Worm (Caenorhabditis elegans): ENCODE data around the gene str-73.

The str-73 gene

DNA sequence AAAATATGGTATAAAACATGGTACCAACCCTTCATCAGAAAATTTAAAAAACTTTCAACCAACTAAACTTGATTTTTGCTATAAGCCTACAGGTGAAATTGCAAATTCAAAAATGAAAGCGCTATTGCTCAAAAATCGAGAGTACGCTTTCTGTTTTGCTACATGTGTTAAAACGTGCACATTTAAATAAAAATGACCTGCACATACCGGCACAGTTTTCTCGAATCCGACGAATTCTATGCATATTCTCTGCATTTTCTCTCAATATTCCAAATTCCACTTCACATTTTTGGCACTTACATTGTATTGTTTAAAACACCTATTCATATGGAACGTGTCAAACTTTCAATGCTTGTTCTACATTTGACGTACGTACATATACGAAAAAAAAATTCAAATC, 19.5 kb upstream of the str-73 start, which contains the start of gene srh-145:
srh-145 (plus strand) TSS at position 193 of the 400 bp plus-strand sequence.
- TF ChIP-seq C38D4.7 (GFP tag; optimal IDR thresholded peaks at IDR 0.05) (no peak), rnt-1 (tag; optimal IDR thresholded peaks at IDR 0.05) (no peak), F13H6.1 (tag; optimal IDR thresholded peaks at IDR 0.05) (no peak), K09A11.1 (tag; optimal IDR thresholded peaks at IDR 0.05; ENCODE audit: insufficient read depth) (no peak), ceh-34 (tag; optimal IDR thresholded peaks at IDR 0.05) (no peak), Y22D7AL.16 (tag; optimal IDR thresholded peaks at IDR 0.05) (no peak), nhr-11 (tag; optimal IDR thresholded peaks at IDR 0.05) (no peak), unc-55 (GFP tag; optimal IDR thresholded peaks at IDR 0.05) (no peak), ceh-14 (tag; optimal IDR thresholded peaks at IDR 0.05) (no peak), gmeb-2 (tag; optimal IDR thresholded peaks at IDR 0.05) (no peak), ceh-45 (GFP tag; IDR thresholded peaks at IDR 0.05) (no peak), ztf-16 (tag; optimal IDR thresholded peaks at IDR 0.05) (no peak), pha-2 (tag; optimal IDR thresholded peaks at IDR 0.05) (no peak), eyg-1 (tag; optimal IDR thresholded peaks at IDR 0.05) (no peak), sdc-2 (tag; optimal IDR thresholded peaks at IDR 0.05) (no peak), madf-2 (tag; optimal IDR thresholded peaks at IDR 0.05) (no peak), dve-1 (tag; optimal IDR thresholded peaks at IDR 0.05) (no peak)

DNA sequence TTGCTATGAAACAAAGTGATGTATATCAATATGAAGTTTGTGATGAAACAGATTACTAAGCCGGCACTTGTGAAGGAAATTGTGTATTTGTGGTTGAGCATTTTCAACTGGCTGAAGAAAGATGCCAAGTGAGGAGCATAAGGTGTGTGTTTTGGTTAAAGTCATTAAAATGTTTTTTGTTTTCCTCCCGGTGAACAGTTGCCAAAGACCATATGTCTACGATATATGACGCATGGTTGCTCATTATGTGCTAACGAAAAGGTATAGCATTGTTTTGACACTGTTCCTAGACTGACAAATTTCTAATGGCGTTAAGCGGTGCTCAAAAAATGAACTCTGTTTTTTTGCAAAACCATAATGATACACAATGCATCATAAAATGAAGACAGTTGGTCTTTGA, 13.0 kb upstream of the str-73 start, which contains the start of gene str-55:
str-55 (minus strand) TSS at position 101 of the 400 bp plus-strand sequence.
- TF ChIP-seq che-1 (tag; optimal IDR thresholded peaks at IDR 0.05) = no peak
- no peak for TF ChIP-seq ceh-45 (GFP tag; IDR thresholded peaks at IDR 0.05)
- TF ChIP-seq ceh-24 (tag; optimal IDR thresholded peaks at IDR 0.05) = no peak
- no peak for TF ChIP-seq ceh-9 (tag; optimal IDR thresholded peaks at IDR 0.05)
- TF ChIP-seq T23F11.4 (GFP tag; optimal IDR thresholded peaks at IDR 0.05) = no peak
- no peak for TF ChIP-seq ceh-22 (tag; optimal IDR thresholded peaks at IDR 0.05)
- no peak for TF ChIP-seq unc-86 (tag; optimal IDR thresholded peaks at IDR 0.05)
- no peak for TF ChIP-seq C08G9.2 (tag; optimal IDR thresholded peaks at IDR 0.05)
- no peak for TF ChIP-seq ama-1 (optimal IDR thresholded peaks at IDR 0.05)
- TF ChIP-seq rnt-1 (tag; optimal IDR thresholded peaks at IDR 0.05) = no peak
- no peak for TF ChIP-seq ztf-16 (tag; optimal IDR thresholded peaks at IDR 0.05)
- TF ChIP-seq F13H6.1 (tag; optimal IDR thresholded peaks at IDR 0.05) = no peak

DNA sequence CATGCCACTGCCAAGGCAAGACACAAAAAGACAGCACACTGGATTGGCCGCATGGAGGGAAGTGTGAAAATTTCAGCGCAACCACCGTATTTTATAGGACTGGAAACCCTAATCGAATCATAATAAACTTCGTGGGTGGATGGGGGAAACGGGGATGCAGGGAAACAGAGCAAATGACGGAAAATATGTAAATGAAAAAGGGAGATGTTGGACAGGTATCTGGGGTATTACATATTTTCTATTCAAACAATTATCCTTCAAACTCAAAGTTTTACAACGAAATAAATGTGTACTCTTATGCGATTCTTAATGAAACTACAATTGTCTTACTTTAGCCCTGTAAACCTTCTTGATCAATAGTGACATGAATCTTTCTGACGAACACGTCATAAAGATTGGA, 10.3 kb upstream of the str-73 start, which contains the start of gene F26D2.16:
F26D2.16 (minus strand) TSS at position 101 of the 400 bp plus-strand sequence.
- TF ChIP-seq ceh-48 (tag; optimal IDR thresholded peaks at IDR 0.05) = no peak
- TF ChIP-seq unc-3 (GFP tag; conservative IDR thresholded peaks at IDR 0.05) = no peak
- no peak for TF ChIP-seq unc-3 (tag; optimal IDR thresholded peaks at IDR 0.05)
- TF ChIP-seq ceh-30 (tag; optimal IDR thresholded peaks at IDR 0.05) = no peak
- no peak for TF ChIP-seq pag-3 (tag; optimal IDR thresholded peaks at IDR 0.05; ENCODE audit: borderline replicate concordance)
- TF ChIP-seq odd-2 (tag; optimal IDR thresholded peaks at IDR 0.05) = no peak
- no peak for TF ChIP-seq ceh-22 (tag; optimal IDR thresholded peaks at IDR 0.05)
- no peak for TF ChIP-seq ceh-34 (tag; optimal IDR thresholded peaks at IDR 0.05)
- TF ChIP-seq hlh-13 (GFP tag; optimal IDR thresholded peaks at IDR 0.05) = no peak

DNA sequence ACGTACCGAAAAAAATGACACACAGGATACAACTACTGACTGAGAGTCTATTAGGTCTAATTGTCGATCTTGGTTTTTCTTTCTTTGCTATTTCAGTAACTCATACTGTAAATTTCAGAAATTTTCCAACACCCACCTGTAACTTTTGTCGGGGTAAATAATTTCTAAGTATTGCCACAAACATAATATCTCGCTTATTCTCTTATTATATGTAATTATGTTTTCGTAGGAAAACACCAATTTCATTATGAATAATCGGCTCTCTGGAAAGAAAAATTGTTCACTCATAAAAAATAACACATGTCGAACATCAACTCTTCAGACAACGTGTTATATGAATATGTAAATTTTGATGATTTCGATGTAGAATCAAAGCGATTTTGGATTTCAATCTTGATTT, 9.3 kb upstream of the str-73 start, which contains the start of gene srw-48:
srw-48 (plus strand) TSS at position 301 of the 400 bp plus-strand sequence.
- no peak for TF ChIP-seq tbx-2 (tag; optimal IDR thresholded peaks at IDR 0.05)
- no peak for TF ChIP-seq sdc-2 (tag; optimal IDR thresholded peaks at IDR 0.05)
- no peak for TF ChIP-seq dmd-4 (tag; optimal IDR thresholded peaks at IDR 0.05; ENCODE audit: borderline replicate concordance)
- TF ChIP-seq elt-2 (tag; optimal IDR thresholded peaks at IDR 0.05) = no peak
- TF ChIP-seq K02D7.2 (tag; optimal IDR thresholded peaks at IDR 0.05) = no peak

- TF ChIP-seq ceh-31 (tag; optimal IDR thresholded peaks at IDR 0.05) (no peak), ceh-30 (tag; optimal IDR thresholded peaks at IDR 0.05) (no peak), ceh-34 (tag; optimal IDR thresholded peaks at IDR 0.05) (no peak)
These were observed 5.6 kb upstream of the str-73 start, which contains the start of gene srw-29 for ce11 chrV:16424428-16424827. Gene srw-29 (minus strand): TSS chrV:16424528.

All from whole organism, late embryonic.